Worm (Caenorhabditis elegans): ENCODE results near the gene ugt-45.

Gene ugt-45

DNA sequence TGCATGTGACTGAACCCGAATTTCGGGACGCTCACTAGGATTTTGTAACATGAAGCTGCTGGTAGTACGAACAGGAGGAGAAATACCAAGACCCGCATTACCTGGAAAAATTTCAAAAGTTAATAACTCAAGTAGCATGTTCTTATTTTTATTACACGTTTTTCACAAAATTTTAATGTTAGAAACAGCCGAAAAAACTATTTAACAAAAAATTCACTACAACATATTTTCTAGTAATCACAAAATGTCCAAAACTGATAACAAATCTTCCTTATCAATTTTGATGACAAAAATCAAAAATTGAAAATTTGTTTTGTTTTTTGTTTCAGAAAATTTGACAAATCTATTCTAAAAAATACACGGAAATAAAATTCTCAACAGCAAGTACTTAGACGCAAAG, at the start of gene ugt-45:
ugt-45 (minus strand) TSS at position 101 of the 400 bp plus-strand sequence.
- TF ChIP-seq nfyb-1 (GFP tag; IDR thresholded peaks at IDR 0.05) = no peak
- no peak for TF ChIP-seq F57A8.1 (GFP tag; optimal IDR thresholded peaks at IDR 0.05)
- TF ChIP-seq F52B5.7 (tag; optimal IDR thresholded peaks at IDR 0.05) = no peak
- TF ChIP-seq lsl-1 (GFP tag; optimal IDR thresholded peaks at IDR 0.05) = no peak
- TF ChIP-seq ztf-25 (GFP tag; IDR thresholded peaks at IDR 0.05) = no peak
- TF ChIP-seq tbp1 (GFP tag; optimal IDR thresholded peaks at IDR 0.05) = no peak
- TF ChIP-seq F23B12.7 (tag; optimal IDR thresholded peaks at IDR 0.05; ENCODE audit: insufficient read depth) = no peak
- no peak for TF ChIP-seq ZK185.1 (tag; optimal IDR thresholded peaks at IDR 0.05; ENCODE audit: poor library complexity, severe bottlenecking)
- TF ChIP-seq athp-1 (tag; optimal IDR thresholded peaks at IDR 0.05) = no peak
- TF ChIP-seq D2030.7 (GFP tag; IDR thresholded peaks at IDR 0.05) = no peak
- no peak for TF ChIP-seq hmg-20 (GFP tag; IDR thresholded peaks at IDR 0.05)
- TF ChIP-seq ztf-6 (GFP tag; IDR thresholded peaks at IDR 0.05) = no peak
- no peak for TF ChIP-seq madf-10 (tag; optimal IDR thresholded peaks at IDR 0.05)
- no peak for TF ChIP-seq Y95B8A.8 (GFP tag; IDR thresholded peaks at IDR 0.05)
- TF ChIP-seq B0261.1 (tag; optimal IDR thresholded peaks at IDR 0.05) = no peak
- TF ChIP-seq pha-4 (tag; optimal IDR thresholded peaks at IDR 0.05) = no peak
- TF ChIP-seq die-1 (tag; optimal IDR thresholded peaks at IDR 0.05) = no peak
- TF ChIP-seq nhr-80 (tag; optimal IDR thresholded peaks at IDR 0.05) = no peak
- TF ChIP-seq ceh-79 (tag; optimal IDR thresholded peaks at IDR 0.05) = no peak
- TF ChIP-seq K12H6.12 (tag; optimal IDR thresholded peaks at IDR 0.05) = no peak

DNA sequence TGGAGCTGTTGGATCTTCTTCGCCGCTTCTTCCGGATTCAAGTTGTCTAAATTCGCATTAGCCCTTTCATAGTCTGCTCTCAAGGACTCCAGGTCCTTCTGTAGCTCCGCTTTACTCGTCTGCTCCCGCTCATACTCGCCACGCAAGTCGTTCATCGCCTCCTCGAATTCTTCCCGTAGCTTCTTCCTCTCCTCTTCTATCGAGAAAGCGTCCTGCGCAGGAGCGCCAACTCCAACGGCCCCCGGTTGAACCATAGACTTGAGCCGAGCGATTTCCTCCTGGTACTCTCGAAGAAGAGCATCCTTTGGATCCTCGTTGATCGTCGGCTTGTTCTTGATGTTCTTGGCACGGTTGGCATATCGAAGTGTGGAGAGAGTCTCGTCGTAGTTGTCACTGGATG, 46.5 kb upstream of the ugt-45 start:
- TF ChIP-seq zfh-2 (GFP tag; conservative IDR thresholded peaks at IDR 0.05) = peak; percentile 64; the same call in 1 of the 2 replicates
- no peak for TF ChIP-seq C17E4.6 (GFP tag; IDR thresholded peaks at IDR 0.05)
- no peak for TF ChIP-seq F10E7.11 (tag; optimal IDR thresholded peaks at IDR 0.05)

DNA sequence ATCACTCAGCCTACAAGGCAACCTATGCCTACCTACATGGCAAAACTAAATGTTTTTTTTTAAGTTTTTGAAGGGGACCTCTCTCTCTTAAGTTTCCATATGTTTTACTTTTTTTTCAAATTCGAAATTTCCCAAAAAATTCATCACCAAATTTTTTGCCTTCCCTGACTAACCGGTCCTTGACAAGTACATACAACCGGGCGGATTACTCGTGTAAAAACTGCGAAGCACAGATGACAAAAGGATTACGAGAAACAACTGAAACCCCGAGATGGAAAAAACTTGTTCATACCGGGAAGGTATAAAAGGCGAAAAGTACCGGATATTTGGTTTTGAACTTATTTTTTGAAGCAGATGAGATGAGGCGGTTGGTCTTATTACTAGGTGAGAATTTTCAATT, 43.5 kb upstream of the ugt-45 start, which contains the start of gene K09B3.1:
K09B3.1 (plus strand) TSS at position 301 of the 400 bp plus-strand sequence.
- no peak for TF ChIP-seq pbrm-1 (GFP tag; IDR thresholded peaks at IDR 0.05)
- TF ChIP-seq mxl-1 (tag; optimal IDR thresholded peaks at IDR 0.05) = no peak
- TF ChIP-seq zim-3 (tag; optimal IDR thresholded peaks at IDR 0.05) = no peak
- TF ChIP-seq lag-1 (GFP tag; IDR thresholded peaks at IDR 0.05) = no peak
- no peak for TF ChIP-seq fkh-3 (tag; optimal IDR thresholded peaks at IDR 0.05)
- no peak for TF ChIP-seq ceh-79 (tag; optimal IDR thresholded peaks at IDR 0.05)

DNA sequence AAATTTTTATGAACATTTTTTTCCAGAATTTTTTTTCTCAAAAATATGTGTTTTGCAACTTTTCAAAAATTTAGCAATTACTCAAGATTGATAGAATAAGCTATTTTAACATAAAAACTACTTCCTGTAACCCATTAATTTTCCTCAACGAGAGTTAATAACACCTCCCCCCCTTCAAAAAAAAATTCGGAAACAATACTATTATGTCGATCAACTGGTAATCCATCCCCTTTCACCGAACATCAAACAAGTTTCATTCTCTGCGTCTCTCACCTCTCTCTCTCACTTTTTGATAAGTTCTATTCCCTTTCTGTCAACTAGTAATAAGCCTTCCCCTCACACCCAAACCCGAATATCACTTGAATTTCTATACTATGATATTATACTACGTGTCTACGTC, 33.0 kb upstream of the ugt-45 start, which contains the start of gene glct-6:
glct-6 (plus strand) TSS at position 301 of the 400 bp plus-strand sequence.
- TF ChIP-seq mel-28 (tag; optimal IDR thresholded peaks at IDR 0.05; ENCODE audit: borderline replicate concordance) (no peak), ceh-27 (GFP tag; optimal IDR thresholded peaks at IDR 0.05) (no peak), F39B2.1 (GFP tag; IDR thresholded peaks at IDR 0.05) (no peak), nfya-1 (tag; optimal IDR thresholded peaks at IDR 0.05; ENCODE audit: borderline replicate concordance, insufficient read depth) (no peak), T07F8.4 (tag; optimal IDR thresholded peaks at IDR 0.05) (no peak), tlf-1 (GFP tag; optimal IDR thresholded peaks at IDR 0.05) (no peak), D2030.7 (GFP tag; IDR thresholded peaks at IDR 0.05) (no peak), cebp-2 (GFP tag; IDR thresholded peaks at IDR 0.05) (no peak), ceh-91 (GFP tag; IDR thresholded peaks at IDR 0.05) (no peak), tbx-9 (tag; optimal IDR thresholded peaks at IDR 0.05; ENCODE audit: borderline replicate concordance) (no peak), ZK185.1 (tag; optimal IDR thresholded peaks at IDR 0.05; ENCODE audit: poor library complexity, severe bottlenecking) (no peak), K12H6.12 (tag; optimal IDR thresholded peaks at IDR 0.05) (no peak), Y53G8AR.9 (GFP tag; conservative IDR thresholded peaks at IDR 0.05) (no peak), lsl-1 (GFP tag; optimal IDR thresholded peaks at IDR 0.05) (no peak), rec-8 (tag; optimal IDR thresholded peaks at IDR 0.05) (no peak), gei-17 (GFP tag; optimal IDR thresholded peaks at IDR 0.05) (no peak), attf-6 (GFP tag; IDR thresholded peaks at IDR 0.05) (no peak), T26A5.8 (tag; optimal IDR thresholded peaks at IDR 0.05) (no peak), Y67H2A.10 (GFP tag; conservative IDR thresholded peaks at IDR 0.05) (no peak), snpc-1.3 (tag; optimal IDR thresholded peaks at IDR 0.05; ENCODE audit: insufficient read depth) (no peak)
